Worm (Caenorhabditis elegans): Measurements from ENCODE around the gene F38A1.13.

DNA sequence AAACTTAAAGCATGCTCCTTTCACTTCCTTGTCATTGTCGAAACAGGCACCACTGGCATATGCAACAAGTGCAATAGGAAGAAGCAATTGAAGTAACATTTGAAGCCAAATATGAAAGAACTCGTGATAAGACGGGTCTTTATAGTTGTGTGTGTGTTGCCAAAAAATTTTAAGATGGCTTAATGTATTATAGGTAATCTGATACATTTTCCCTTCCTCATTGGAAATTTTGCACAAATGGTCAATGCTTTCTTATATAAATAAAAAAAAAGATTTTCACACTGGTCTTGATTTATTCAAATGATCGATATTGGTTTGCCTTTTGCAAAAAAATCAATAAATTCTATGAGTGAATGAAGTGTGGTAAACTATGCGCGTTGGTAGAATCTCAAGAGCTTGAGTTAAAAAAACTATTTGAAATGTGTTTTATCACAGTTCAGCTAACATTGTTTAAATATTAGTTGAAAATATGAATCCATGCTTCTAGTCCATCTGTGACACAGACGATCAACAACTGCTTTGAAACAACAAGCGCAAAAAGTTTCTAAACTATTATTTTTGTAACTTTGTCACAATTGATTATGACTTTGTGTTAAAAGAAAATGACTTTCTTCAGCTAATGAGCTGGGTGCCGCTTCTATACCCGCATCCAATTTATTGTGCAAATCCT, 13.7 kb upstream of the F38A1.13 start, which contains the start of the genes clec-166 and F38A1.6:
- TF ChIP-seq lin-54 (GFP tag; optimal IDR thresholded peaks at IDR 0.05) = no peak
- no peak for TF ChIP-seq snpc-4 (GFP tag; optimal IDR thresholded peaks at IDR 0.05)
- TF ChIP-seq snpc-4 (tag; optimal IDR thresholded peaks at IDR 0.05) = no peak
- TF ChIP-seq nfyb-1 (GFP tag; IDR thresholded peaks at IDR 0.05) = no peak
- no peak for TF ChIP-seq nhr-120 (GFP tag; IDR thresholded peaks at IDR 0.05)
- no peak for TF ChIP-seq lsl-1 (GFP tag; optimal IDR thresholded peaks at IDR 0.05)
- TF ChIP-seq T07F8.4 (tag; optimal IDR thresholded peaks at IDR 0.05) = no peak
- no peak for TF ChIP-seq repo-1 (tag; optimal IDR thresholded peaks at IDR 0.05)
